Fruit fly (Drosophila melanogaster) S2 (cell line): ENCODE results near the gene CG14990.

Experiments
- CG8478 ChIP-seq: fragments of >200 bp; optimal IDR thresholded peaks from 2 replicates; lab custom pipeline; 2018
- CTCF ChIP-seq, 2 experiments: fragments of >200 bp; optimal IDR thresholded peaks; 2 replicates each; lab custom pipeline; 2018

CG14990 gene

dm6 chr3L:4125709-4126108, 32.7 kb downstream of the CG14990 start:
- no peak for TF ChIP-seq CTCF (optimal IDR thresholded peaks at IDR 0.05; lab: Kevin White, UChicago)
- no peak for TF ChIP-seq CG8478

DNA sequence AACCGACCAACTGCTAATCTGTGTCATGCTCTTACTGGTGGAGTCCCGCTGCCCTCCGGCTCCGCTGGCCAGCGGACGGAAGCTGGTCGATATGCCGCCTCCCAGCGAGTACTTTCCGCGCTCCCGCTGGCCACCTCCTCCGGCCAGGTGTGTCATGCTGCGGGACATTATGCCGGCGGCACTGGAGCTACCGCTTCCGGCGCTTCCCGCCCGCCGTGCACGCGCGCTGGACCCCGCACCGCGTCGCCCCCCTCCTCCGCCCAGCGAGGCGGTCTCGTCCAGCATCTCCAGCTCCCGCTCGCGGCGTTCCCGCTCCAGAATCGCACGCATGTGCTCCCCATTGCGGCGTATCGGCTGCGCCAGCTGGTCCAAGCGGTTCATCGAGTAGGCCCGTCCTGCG, 35.6 kb downstream of the CG14990 start:
- no peak for TF ChIP-seq CG8478
- no peak for TF ChIP-seq CTCF (optimal IDR thresholded peaks at IDR 0.05; lab: Kevin White, UChicago)

- TF ChIP-seq CG8478 (no peak), CTCF (optimal IDR thresholded peaks at IDR 0.05; lab: Kevin White, UChicago) (no peak)
These were observed 37.7 kb downstream of the CG14990 start for dm6 chr3L:4130743-4131142.

DNA sequence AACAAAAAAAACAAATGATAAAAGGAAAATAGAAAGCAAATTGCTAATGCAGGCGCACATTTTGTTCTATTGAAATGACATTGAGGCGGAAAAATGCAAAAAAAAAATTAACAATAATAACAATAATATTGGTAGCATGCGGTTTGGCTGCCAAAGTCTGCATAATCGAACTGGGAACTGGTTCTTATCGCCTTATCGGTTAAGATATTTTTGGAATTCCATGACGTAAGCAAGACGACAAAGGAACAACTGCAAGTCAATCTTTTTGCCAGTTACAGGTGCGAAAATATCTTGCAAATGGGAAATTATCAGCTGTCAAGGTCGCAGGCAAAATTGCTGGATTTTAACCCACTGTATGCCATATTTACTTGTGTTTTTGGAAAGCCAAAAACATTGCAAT, 39.6 kb downstream of the CG14990 start:
- no peak for TF ChIP-seq CG8478
- no peak for TF ChIP-seq CTCF (optimal IDR thresholded peaks at IDR 0.05; lab: Kevin White, UChicago)

- peak in 1 of 2 experiments; percentile 18 for TF ChIP-seq CTCF (optimal IDR thresholded peaks at IDR 0.05; lab: Kevin White, UChicago)
- no peak for TF ChIP-seq CG8478
These were observed 41.0 kb downstream of the CG14990 start, which contains the start of gene ens for dm6 chr3L:4133724-4134678. Gene ens, minus strand, starts transcription at chr3L:4134550.

dm6 chr3L:4135857-4136256, 42.9 kb downstream of the CG14990 start, which contains the start of gene RfC4:
Gene RfC4, minus strand, starts transcription at chr3L:4136038.
- TF ChIP-seq CG8478 (no peak), CTCF (optimal IDR thresholded peaks at IDR 0.05; lab: Kevin White, UChicago) (peak in 1 of 2 experiments; percentile 1)

DNA sequence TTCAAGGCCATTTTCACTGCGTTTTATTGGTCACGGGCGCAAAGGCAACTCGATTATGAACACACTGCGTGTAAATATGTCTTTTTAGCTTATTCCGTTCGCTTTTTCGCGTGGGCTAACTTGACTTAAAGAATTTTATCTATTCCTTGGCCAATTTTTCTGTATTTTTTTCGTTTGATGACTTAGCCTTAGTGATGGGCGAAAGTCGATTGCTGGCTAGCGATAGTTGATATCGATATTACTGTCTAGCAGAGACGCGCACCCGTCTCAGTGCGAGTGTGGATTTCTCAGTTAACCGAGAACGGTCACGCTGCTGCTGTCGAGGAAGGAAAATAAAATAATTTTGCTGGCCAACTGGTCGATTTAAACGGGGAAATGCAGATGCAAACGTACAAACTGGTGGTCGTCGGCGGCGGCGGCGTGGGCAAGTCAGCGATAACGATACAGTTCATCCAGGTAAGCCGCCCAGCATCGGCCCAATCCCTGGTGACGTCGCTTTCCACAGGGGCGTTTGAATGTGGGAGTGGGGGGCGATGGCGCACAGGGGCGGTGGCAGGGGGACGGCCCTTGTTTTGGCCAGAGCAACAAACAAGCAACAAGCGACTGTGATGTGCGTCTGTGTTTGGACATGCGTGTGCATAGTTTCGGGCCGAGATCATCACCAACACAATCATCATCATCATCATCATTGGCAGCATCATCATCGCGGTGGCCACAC, 46.0 kb downstream of the CG14990 start, which contains the start of the genes Rop and Ras64B:
TSS of gene Rop (minus strand) at position 193 of the 718 bp plus-strand sequence.
TSS of gene Ras64B (plus strand) at position 273 of the 718 bp plus-strand sequence.
- TF ChIP-seq CG8478 (no peak), CTCF (optimal IDR thresholded peaks at IDR 0.05; lab: Kevin White, UChicago) (peak in 1 of 2 experiments; percentile 43)

DNA sequence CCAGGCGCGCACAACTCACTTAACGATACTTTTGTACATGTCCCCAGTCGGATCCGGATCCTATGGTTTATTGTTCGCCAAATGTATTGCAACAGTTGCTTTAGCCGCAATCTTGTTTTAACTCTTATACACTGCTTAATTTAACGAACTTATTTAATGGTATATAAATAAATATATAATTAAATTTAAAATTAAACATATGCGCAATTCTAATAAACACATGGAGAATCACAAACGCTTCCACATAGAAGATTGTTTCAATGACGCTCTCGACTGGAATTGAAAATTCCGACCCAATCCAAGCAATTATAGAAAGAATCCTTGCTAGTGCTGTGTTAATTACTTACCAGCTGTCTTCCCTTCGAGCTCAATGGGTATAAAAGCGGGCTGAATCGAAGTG, 48.2 kb downstream of the CG14990 start, which contains the start of gene Akh:
TSS of gene Akh (plus strand) at position 301 of the 400 bp plus-strand sequence.
- TF ChIP-seq CTCF (optimal IDR thresholded peaks at IDR 0.05; lab: Kevin White, UChicago) (no peak), CG8478 (no peak)

- no peak for TF ChIP-seq CTCF (optimal IDR thresholded peaks at IDR 0.05; lab: Kevin White, UChicago)
- no peak for TF ChIP-seq CG8478
These were observed 49.1 kb downstream of the CG14990 start, which contains the start of gene CG32260 for dm6 chr3L:4142064-4142463. Gene CG32260, plus strand, starts transcription at chr3L:4142364.
